Fruit fly (Drosophila melanogaster) whole organism: Measurements from ENCODE around the gene CG10947.
"Not testable (repeated sequence)": the region's sequence is repeated elsewhere in the genome, so short reads cannot be mapped to it uniquely, and the experiment has no call there.

Experiments
- CG8478 ChIP-seq: fragments of >200 bp; optimal IDR thresholded peaks from 2 replicates; lab custom pipeline; 2018; ENCODE audit warnings: inconsistent platforms
- Dll ChIP-seq: fragments of >200 bp; optimal IDR thresholded peaks from 2 replicates; lab custom pipeline; 2017
- EcR ChIP-seq, 2 experiments: fragments of >200 bp; optimal IDR thresholded peaks; 2 replicates each; lab custom pipeline; 2017; ENCODE audit warnings: missing biosample characterization in 2 of 2, missing genetic modification characterization in 2 of 2, missing genetic modification reagents in 2 of 2
- pan ChIP-seq: fragments of >200 bp; optimal IDR thresholded peaks from 2 replicates; lab custom pipeline; 2017
- psq ChIP-seq: fragments of >200 bp; optimal IDR thresholded peaks from 2 replicates; lab custom pipeline; 2017
- usp ChIP-seq: fragments of >200 bp; optimal IDR thresholded peaks from 2 replicates; lab custom pipeline; 2017; ENCODE audit warnings: missing biosample characterization, missing genetic modification characterization, mixed read lengths

Gene CG10947

DNA sequence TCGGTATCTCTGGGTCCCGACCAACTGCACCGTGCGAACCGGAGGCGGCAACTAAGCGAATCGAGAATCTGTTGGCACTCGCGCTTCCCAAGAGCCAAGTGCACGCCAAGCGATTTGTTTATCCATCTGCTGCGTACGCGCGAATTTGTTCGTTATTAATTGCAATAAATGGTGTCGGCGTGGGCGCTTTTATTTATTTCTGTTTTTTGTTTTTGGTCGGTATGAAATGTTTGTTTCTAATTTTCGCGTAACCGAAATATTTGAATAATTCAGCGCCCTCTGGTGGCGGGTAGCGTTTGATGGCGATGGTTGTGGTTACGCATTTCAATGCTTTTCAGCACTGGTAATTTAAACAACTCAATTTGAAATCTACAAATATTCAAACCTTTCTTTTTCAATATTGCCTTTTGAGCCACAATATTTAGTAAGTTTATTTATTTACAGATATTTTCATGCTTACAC, at the start of gene CG10947:
Gene CG10947, minus strand, starts transcription at position 51 of the 462 bp plus-strand sequence.
- TF ChIP-seq usp (GFP tag; lab: Kevin White, UChicago) (no peak), EcR (GFP tag; optimal IDR thresholded peaks at IDR 0.05; lab: Kevin White, UChicago) (no peak), psq (lab: Kevin White, UChicago) (no peak), Dll (lab: Kevin White, UChicago) (no peak), CG8478 (lab: Kevin White, UChicago) (no peak), pan (lab: Kevin White, UChicago) (no peak)

DNA sequence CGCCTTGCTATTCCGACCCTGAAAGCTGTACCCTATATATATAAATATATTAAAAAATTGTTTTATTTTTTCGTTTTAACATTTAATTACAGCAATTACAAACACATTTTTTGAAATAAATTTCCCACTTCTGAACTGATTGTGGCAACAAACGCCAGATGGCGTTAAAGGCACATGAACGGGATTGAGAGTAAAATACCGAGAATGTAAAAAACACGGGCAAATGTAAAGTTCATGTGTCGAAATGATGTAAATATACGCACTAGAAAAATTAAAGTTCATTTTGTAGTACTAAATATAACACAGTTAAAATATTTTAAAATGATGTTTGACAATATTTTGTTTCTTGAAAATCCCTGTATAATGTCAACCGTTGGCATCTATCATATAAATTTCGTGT, 49.8 kb upstream of the CG10947 start:
- TF ChIP-seq Dll (lab: Kevin White, UChicago) (no peak), usp (GFP tag; lab: Kevin White, UChicago) (no peak), EcR (GFP tag; optimal IDR thresholded peaks at IDR 0.05; lab: Kevin White, UChicago) (no peak), CG8478 (lab: Kevin White, UChicago) (no peak), pan (lab: Kevin White, UChicago) (no peak), psq (lab: Kevin White, UChicago) (no peak)

- no peak for TF ChIP-seq psq (lab: Kevin White, UChicago)
- no peak for TF ChIP-seq Dll (lab: Kevin White, UChicago)
- no peak for TF ChIP-seq pan (lab: Kevin White, UChicago)
- TF ChIP-seq EcR (GFP tag; optimal IDR thresholded peaks at IDR 0.05; lab: Kevin White, UChicago) = no peak
- no peak for TF ChIP-seq CG8478 (lab: Kevin White, UChicago)
- TF ChIP-seq usp (GFP tag; lab: Kevin White, UChicago) = no peak
These were observed 48.8 kb upstream of the CG10947 start, which contains the start of gene CG2493 for dm6 chr2L:20463316-20463856. Gene CG2493 (minus strand): TSS chr2L:20463444.

DNA sequence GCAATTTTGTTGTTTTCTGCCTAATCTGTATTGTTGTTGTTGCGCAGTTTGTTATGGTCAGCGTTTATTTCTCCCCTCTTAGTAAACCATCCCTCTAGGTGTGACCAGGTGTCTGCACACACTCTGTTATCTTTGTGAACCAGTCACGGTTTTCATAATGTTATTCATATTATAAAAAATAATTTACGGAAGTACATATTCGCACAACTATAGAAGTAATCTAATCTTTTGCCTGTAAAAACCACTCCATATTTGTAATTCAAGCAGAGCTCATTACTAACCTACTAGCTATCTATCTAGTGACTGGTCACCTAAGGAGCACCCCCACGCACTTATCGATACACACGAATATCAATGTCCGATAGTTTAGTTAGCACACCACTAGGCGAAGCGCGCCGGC, 44.4 kb upstream of the CG10947 start, which contains the start of the genes CG18858 and Cdc23:
Gene CG18858, minus strand, starts transcription at position 101 of the 400 bp plus-strand sequence.
Gene Cdc23, plus strand, starts transcription at position 368 of the 400 bp plus-strand sequence.
- not testable (repeated sequence) for TF ChIP-seq usp (GFP tag; lab: Kevin White, UChicago); Dll (lab: Kevin White, UChicago); EcR (GFP tag; optimal IDR thresholded peaks at IDR 0.05; lab: Kevin White, UChicago)

dm6 chr2L:20449864-20450263, 35.3 kb upstream of the CG10947 start, which contains the start of the genes CG31683 and CG31687:
Gene CG31683 (minus strand): TSS chr2L:20449964.
Gene CG31687 (plus strand): TSS chr2L:20450225.
- not testable (repeated sequence) for TF ChIP-seq CG8478 (lab: Kevin White, UChicago); pan (lab: Kevin White, UChicago); EcR (GFP tag; optimal IDR thresholded peaks at IDR 0.05; lab: Kevin White, UChicago)

DNA sequence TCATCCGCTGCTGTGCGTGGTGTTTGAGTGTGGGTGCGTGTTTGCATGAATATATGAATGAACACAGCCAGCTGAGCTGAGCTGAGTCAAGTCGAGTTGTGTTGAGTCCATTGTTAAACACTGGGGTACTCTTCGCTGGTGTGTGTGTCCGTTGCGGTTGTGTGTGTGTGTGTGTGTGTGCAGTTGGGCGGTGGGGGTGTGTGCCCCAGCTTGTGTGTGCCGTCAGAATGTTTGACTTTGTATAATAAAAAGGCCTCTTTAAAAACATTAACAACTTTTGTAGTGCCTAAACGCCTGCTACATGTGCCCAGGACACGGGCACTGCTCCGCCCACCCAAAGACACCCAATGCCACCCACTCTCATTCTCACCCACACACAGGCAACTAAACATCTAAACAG, 23.9 kb upstream of the CG10947 start:
- TF ChIP-seq CG8478 (lab: Kevin White, UChicago) (no peak), EcR (GFP tag; optimal IDR thresholded peaks at IDR 0.05; lab: Kevin White, UChicago) (no peak)

DNA sequence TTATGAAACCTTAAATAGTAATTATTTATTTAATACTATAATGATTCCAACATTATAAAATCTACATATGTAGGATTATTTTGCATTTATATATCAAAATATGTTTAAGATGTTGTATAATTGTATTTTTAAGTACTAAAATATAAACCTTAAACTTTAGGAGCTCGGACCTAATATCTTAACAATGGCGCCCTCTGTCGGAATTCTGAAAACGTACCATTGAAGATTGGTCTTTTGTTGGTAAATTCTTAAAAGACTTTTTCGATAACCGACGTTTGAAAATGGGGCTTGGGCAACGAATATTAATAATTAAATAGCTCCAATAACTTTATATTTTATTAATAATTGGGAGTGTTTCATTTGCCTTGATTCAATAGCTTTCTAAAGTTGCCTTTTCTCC, 23.3 kb upstream of the CG10947 start:
- TF ChIP-seq EcR (GFP tag; optimal IDR thresholded peaks at IDR 0.05; lab: Kevin White, UChicago) (no peak), Dll (lab: Kevin White, UChicago) (no peak), pan (lab: Kevin White, UChicago) (no peak), usp (GFP tag; lab: Kevin White, UChicago) (no peak), psq (lab: Kevin White, UChicago) (no peak), CG8478 (lab: Kevin White, UChicago) (no peak)

DNA sequence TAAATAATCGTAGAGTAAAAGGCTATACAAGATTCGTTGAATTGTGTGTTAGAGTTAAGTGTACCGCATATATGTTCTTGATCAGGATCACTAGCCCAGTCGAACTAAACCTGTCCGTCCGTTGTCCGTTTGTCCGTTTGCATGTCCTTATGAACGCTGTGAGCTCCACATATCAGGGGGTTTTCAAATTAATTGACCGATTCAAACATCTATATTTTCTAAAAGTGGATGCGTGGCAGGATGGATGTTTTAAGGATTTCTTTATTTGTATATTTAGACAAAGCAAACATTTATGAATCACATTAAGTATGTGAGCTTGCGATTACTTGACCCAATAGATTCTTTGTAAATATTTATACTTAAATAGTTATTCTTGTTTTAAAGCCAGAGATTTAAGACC, 20.6 kb upstream of the CG10947 start:
- no peak for TF ChIP-seq usp (GFP tag; lab: Kevin White, UChicago)
- no peak for TF ChIP-seq pan (lab: Kevin White, UChicago)
- no peak for TF ChIP-seq EcR (GFP tag; optimal IDR thresholded peaks at IDR 0.05; lab: Kevin White, UChicago)
- no peak for TF ChIP-seq CG8478 (lab: Kevin White, UChicago)
- no peak for TF ChIP-seq Dll (lab: Kevin White, UChicago)
- no peak for TF ChIP-seq psq (lab: Kevin White, UChicago)

dm6 chr2L:20434779-20435178, 20.2 kb upstream of the CG10947 start:
- no peak for TF ChIP-seq psq (lab: Kevin White, UChicago)
- TF ChIP-seq CG8478 (lab: Kevin White, UChicago) = no peak
- TF ChIP-seq usp (GFP tag; lab: Kevin White, UChicago) = no peak
- TF ChIP-seq Dll (lab: Kevin White, UChicago) = no peak
- TF ChIP-seq EcR (GFP tag; optimal IDR thresholded peaks at IDR 0.05; lab: Kevin White, UChicago) = no peak
- TF ChIP-seq pan (lab: Kevin White, UChicago) = no peak

DNA sequence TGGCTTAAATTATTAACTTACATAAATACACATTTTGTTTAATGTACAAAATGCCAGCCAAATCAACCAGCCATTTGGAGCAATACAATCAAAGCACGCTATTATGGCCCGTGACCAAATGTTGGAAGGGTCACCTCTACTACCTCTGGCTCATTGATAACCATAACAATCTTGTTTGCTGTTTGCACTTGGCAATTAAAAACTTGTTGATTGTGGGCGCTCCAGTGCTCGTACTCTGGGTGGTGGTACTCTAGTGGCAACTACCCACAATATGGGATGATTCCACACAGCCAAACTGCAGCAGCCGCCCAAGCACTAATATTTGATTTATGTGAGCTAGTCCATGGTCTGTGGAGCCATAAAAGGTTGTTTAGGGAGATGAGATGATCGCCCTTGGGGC, 16.6 kb upstream of the CG10947 start:
- TF ChIP-seq usp (GFP tag; lab: Kevin White, UChicago) = no peak
- TF ChIP-seq CG8478 (lab: Kevin White, UChicago) = no peak

- TF ChIP-seq EcR (GFP tag; optimal IDR thresholded peaks at IDR 0.05; lab: Kevin White, UChicago) (no peak), usp (GFP tag; lab: Kevin White, UChicago) (no peak), Dll (lab: Kevin White, UChicago) (no peak), psq (lab: Kevin White, UChicago) (no peak), pan (lab: Kevin White, UChicago) (no peak), CG8478 (lab: Kevin White, UChicago) (no peak)
These were observed 14.9 kb upstream of the CG10947 start for dm6 chr2L:20429458-20429857.
